Worm (Caenorhabditis elegans): ENCODE measurements around the gene ZC132.11.

DNA sequence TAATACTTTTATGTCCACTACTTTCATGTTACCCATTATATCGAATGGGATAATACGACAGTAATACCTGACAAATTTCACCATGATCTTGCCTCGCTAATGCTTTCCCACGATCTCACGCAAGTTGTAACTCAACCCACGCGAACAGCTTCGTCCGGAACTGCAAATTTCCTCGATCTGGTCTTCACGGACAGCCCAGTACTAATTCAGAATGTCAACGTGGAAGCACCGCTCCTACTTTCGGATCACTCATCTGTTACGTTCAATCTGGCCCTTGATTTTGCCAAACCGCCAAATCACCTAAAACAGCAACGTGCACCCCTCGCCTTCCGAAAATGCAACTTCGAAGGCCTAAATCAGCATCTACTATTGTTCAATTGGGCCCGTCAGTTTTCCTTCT lies 25.1 kb downstream of the ZC132.11 start:
- TF ChIP-seq ztf-29 (GFP tag; IDR thresholded peaks at IDR 0.05) (no peak), cog-1 (tag; optimal IDR thresholded peaks at IDR 0.05) (no peak)

All from whole organism, midembryonic.